Worm (Caenorhabditis elegans): Measurements from ENCODE around the gene C54F6.6.

Gene C54F6.6

DNA sequence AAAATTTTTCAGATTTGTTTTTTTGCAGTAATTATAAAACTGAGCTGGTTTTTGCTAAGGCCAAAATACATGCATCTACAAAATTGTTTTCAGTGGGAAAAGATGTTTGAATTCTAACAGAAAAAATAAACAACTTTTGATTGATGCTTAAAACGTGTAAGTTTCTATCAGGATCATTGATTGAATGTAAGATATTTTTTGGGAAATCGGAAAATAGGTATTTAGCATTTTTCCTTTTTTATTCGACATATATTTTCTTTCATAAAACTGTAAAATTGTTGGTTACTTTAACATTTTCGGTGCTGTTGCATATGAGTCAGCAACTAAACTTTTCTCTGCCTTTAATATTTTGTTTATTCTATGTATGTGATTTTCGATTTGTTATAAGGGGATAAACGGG is 955 bp downstream of the C54F6.6 start, which contains the start of gene C54F6.20:
TSS of gene C54F6.20 (plus strand) at position 301 of the 400 bp plus-strand sequence.
- no peak for TF ChIP-seq Y75B8A.6 (GFP tag; IDR thresholded peaks at IDR 0.05)
- no peak for TF ChIP-seq hmg-1.1 (GFP tag; IDR thresholded peaks at IDR 0.05)
- no peak for TF ChIP-seq lin-1 (GFP tag; IDR thresholded peaks at IDR 0.05)
- TF ChIP-seq fkh-10 (GFP tag; optimal IDR thresholded peaks at IDR 0.05) = no peak
- TF ChIP-seq nhr-111 (GFP tag; optimal IDR thresholded peaks at IDR 0.05) = no peak
- no peak for TF ChIP-seq dmd-6 (GFP tag; IDR thresholded peaks at IDR 0.05)
- TF ChIP-seq fos-1 (tag; optimal IDR thresholded peaks at IDR 0.05) = no peak

ce11 chrV:7525695-7526094 is 2.2 kb downstream of the C54F6.6 start, which contains the start of gene C54F6.18:
Gene C54F6.18 (plus strand): TSS chrV:7525995.
- TF ChIP-seq cey-2 (tag; optimal IDR thresholded peaks at IDR 0.05; ENCODE audit: borderline replicate concordance, insufficient read depth) (no peak), hif-1 (tag; optimal IDR thresholded peaks at IDR 0.05) (no peak), ceh-20 (GFP tag; IDR thresholded peaks at IDR 0.05) (no peak), lin-13 (GFP tag; optimal IDR thresholded peaks at IDR 0.05) (no peak), ceh-82 (tag; optimal IDR thresholded peaks at IDR 0.05) (no peak), nhr-237 (tag; optimal IDR thresholded peaks at IDR 0.05) (no peak), dmd-9 (GFP tag; IDR thresholded peaks at IDR 0.05) (no peak), ctbp-1 (GFP tag; IDR thresholded peaks at IDR 0.05) (no peak), nhr-111 (GFP tag; optimal IDR thresholded peaks at IDR 0.05) (no peak), Y75B8A.6 (GFP tag; IDR thresholded peaks at IDR 0.05) (no peak), egl-43 (GFP tag; IDR thresholded peaks at IDR 0.05) (no peak), ceh-44 (GFP tag; IDR thresholded peaks at IDR 0.05) (no peak), daf-16 (GFP tag; optimal IDR thresholded peaks at IDR 0.05) (no peak), daf-16 (tag; optimal IDR thresholded peaks at IDR 0.05) (no peak), rbr-2 (tag; optimal IDR thresholded peaks at IDR 0.05) (no peak)

- TF ChIP-seq nhr-10 (tag; optimal IDR thresholded peaks at IDR 0.05) = no peak
- no peak for TF ChIP-seq skn-1 (tag; optimal IDR thresholded peaks at IDR 0.05)
- TF ChIP-seq sdz-12 (GFP tag; optimal IDR thresholded peaks at IDR 0.05) = no peak
- no peak for TF ChIP-seq pha-4 (GFP tag; IDR thresholded peaks at IDR 0.05)
- no peak for TF ChIP-seq pha-4 (tag; optimal IDR thresholded peaks at IDR 0.05)
- no peak for TF ChIP-seq nhr-28 (tag; optimal IDR thresholded peaks at IDR 0.05)
- no peak for TF ChIP-seq unc-130 (GFP tag; optimal IDR thresholded peaks at IDR 0.05)
- no peak for TF ChIP-seq ama-1 (optimal IDR thresholded peaks at IDR 0.05)
- no peak for TF ChIP-seq snpc-1.2 (GFP tag; IDR thresholded peaks at IDR 0.05)
- TF ChIP-seq lin-13 (GFP tag; optimal IDR thresholded peaks at IDR 0.05) = no peak
- no peak for TF ChIP-seq egl-27 (tag; optimal IDR thresholded peaks at IDR 0.05)
- TF ChIP-seq lin-15B (tag; optimal IDR thresholded peaks at IDR 0.05) = no peak
- no peak for TF ChIP-seq F37D6.2 (tag; optimal IDR thresholded peaks at IDR 0.05)
- no peak for TF ChIP-seq lir-3 (tag; optimal IDR thresholded peaks at IDR 0.05)
- no peak for TF ChIP-seq hmg-1.1 (GFP tag; IDR thresholded peaks at IDR 0.05)
- TF ChIP-seq dve-1 (tag; optimal IDR thresholded peaks at IDR 0.05; ENCODE audit: insufficient read depth) = no peak
- no peak for TF ChIP-seq daf-12 (tag; optimal IDR thresholded peaks at IDR 0.05)
- TF ChIP-seq ceh-82 (tag; optimal IDR thresholded peaks at IDR 0.05) = no peak
Measured at ce11 chrV:7527153-7527552, 3.7 kb downstream of the C54F6.6 start, which contains the start of gene C54F6.17. Gene C54F6.17 (plus strand): TSS chrV:7527453.

DNA sequence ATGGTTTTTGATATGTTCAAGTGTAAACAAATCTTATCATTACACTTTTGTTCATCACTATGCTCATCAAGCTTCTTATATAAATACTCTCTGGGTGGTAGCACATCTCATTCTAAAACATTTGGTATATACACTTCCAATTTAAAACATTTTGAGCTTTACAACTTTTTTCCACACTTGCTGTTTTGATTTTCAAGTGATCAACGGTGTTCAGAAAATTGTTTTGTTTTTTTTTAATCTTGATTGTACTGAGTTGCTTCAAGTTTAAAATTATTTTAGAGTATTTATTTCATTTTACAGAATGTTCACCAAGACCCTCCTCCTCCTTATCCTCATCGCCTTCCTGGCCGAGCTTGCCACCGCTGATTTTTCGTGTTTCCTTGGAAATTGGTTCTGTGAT is 5.3 kb downstream of the C54F6.6 start, which contains the start of gene C54F6.5:
TSS of gene C54F6.5 (plus strand) at position 301 of the 400 bp plus-strand sequence.
- TF ChIP-seq lin-13 (GFP tag; optimal IDR thresholded peaks at IDR 0.05) (no peak), madf-9 (GFP tag; conservative IDR thresholded peaks at IDR 0.05) (no peak), mep-1 (tag; optimal IDR thresholded peaks at IDR 0.05) (no peak), dpl-1 (GFP tag; optimal IDR thresholded peaks at IDR 0.05) (no peak), lin-1 (GFP tag; IDR thresholded peaks at IDR 0.05) (no peak), fkh-10 (GFP tag; optimal IDR thresholded peaks at IDR 0.05) (no peak)
